Worm (Caenorhabditis elegans): ENCODE results near the gene clec-8.

ce11 chrII:12535297-12535803 is 42.5 kb downstream of the clec-8 start, which contains the start of gene nimk-1:
- no peak for TF ChIP-seq tbx-8 (GFP tag; optimal IDR thresholded peaks at IDR 0.05)
- TF ChIP-seq sem-2 (GFP tag; optimal IDR thresholded peaks at IDR 0.05): no peak
- no peak for TF ChIP-seq nhr-76 (tag; optimal IDR thresholded peaks at IDR 0.05)
- no peak for TF ChIP-seq unc-39 (tag; optimal IDR thresholded peaks at IDR 0.05)
- no peak for TF ChIP-seq ztf-11 (tag; optimal IDR thresholded peaks at IDR 0.05)
- no peak for TF ChIP-seq ces-1 (GFP tag; optimal IDR thresholded peaks at IDR 0.05)
- TF ChIP-seq nhr-237 (tag; optimal IDR thresholded peaks at IDR 0.05): no peak
- TF ChIP-seq mls-2 (tag; optimal IDR thresholded peaks at IDR 0.05): no peak
- TF ChIP-seq ham-2 (GFP tag; optimal IDR thresholded peaks at IDR 0.05): no peak
- no peak for TF ChIP-seq zip-8 (tag; optimal IDR thresholded peaks at IDR 0.05)
- no peak for TF ChIP-seq nhr-12 (tag; optimal IDR thresholded peaks at IDR 0.05)
